Fruit fly (Drosophila melanogaster) Kc167 (cell line): ENCODE data around the gene CG14684.

Source experiments
- Myc ChIP-seq: fragments of >200 bp; optimal IDR thresholded peaks from 2 replicates; lab custom pipeline; 2017; ENCODE audit warnings: missing external identifiers
- Sin3A ChIP-seq: fragments of >200 bp; optimal IDR thresholded peaks from 2 replicates; lab custom pipeline; 2018; ENCODE audit warnings: missing external identifiers
- h ChIP-seq: fragments of >200 bp; optimal IDR thresholded peaks from 3 replicates; lab custom pipeline; 2018; ENCODE audit warnings: missing external identifiers
- insv ChIP-seq: fragments of >200 bp; optimal IDR thresholded peaks from 3 replicates; lab custom pipeline; 2018; ENCODE audit warnings: missing external identifiers
- psq ChIP-seq: fragments of >200 bp; optimal IDR thresholded peaks from 2 replicates; lab custom pipeline; 2017; ENCODE audit warnings: missing external identifiers
- ttk ChIP-seq: sonication (Bioruptor generic); optimal IDR thresholded peaks from 2 replicates; lab custom pipeline; 2017; ENCODE audit warnings: missing external identifiers

Gene CG14684

dm6 chr3R:10706763-10707162, at the start of gene CG14684, which contains the start of gene CG31467:
TSS of gene CG14684 (plus strand) at chr3R:10706974.
TSS of gene CG31467 (minus strand) at chr3R:10706863.
- TF ChIP-seq Sin3A, result no peak
- no peak for TF ChIP-seq psq (lab: Kevin White, UChicago)
- no peak for TF ChIP-seq Myc (lab: Kevin White, UChicago)
- TF ChIP-seq h (lab: Kevin White, UChicago), result no peak
- TF ChIP-seq ttk, result no peak
- no peak for TF ChIP-seq insv (lab: Kevin White, UChicago)

- no peak for TF ChIP-seq psq (lab: Kevin White, UChicago)
- TF ChIP-seq Myc (lab: Kevin White, UChicago), result no peak
- TF ChIP-seq h (lab: Kevin White, UChicago), result no peak
These were observed 48.0 kb upstream of the CG14684 start for dm6 chr3R:10658783-10659182.

dm6 chr3R:10659563-10659962, 47.2 kb upstream of the CG14684 start:
- TF ChIP-seq h (lab: Kevin White, UChicago) (no peak), psq (lab: Kevin White, UChicago) (no peak), ttk (no peak), insv (lab: Kevin White, UChicago) (no peak), Myc (lab: Kevin White, UChicago) (no peak), Sin3A (no peak)

dm6 chr3R:10661098-10661497, 45.7 kb upstream of the CG14684 start:
- TF ChIP-seq Myc (lab: Kevin White, UChicago), result no peak
- TF ChIP-seq ttk, result no peak
- no peak for TF ChIP-seq Sin3A
- no peak for TF ChIP-seq insv (lab: Kevin White, UChicago)
- TF ChIP-seq psq (lab: Kevin White, UChicago), result no peak
- no peak for TF ChIP-seq h (lab: Kevin White, UChicago)

- TF ChIP-seq insv (lab: Kevin White, UChicago) (no peak), Myc (lab: Kevin White, UChicago) (no peak), h (lab: Kevin White, UChicago) (no peak), Sin3A (no peak), ttk (no peak), psq (lab: Kevin White, UChicago) (no peak)
These were observed 41.8 kb upstream of the CG14684 start for dm6 chr3R:10664942-10665341.

- TF ChIP-seq psq (lab: Kevin White, UChicago) (no peak), insv (lab: Kevin White, UChicago) (no peak), ttk (no peak), Myc (lab: Kevin White, UChicago) (no peak), Sin3A (no peak), h (lab: Kevin White, UChicago) (no peak)
These were observed 38.8 kb upstream of the CG14684 start for dm6 chr3R:10667964-10668363.

dm6 chr3R:10669950-10670349, 36.8 kb upstream of the CG14684 start:
- TF ChIP-seq insv (lab: Kevin White, UChicago) (no peak), h (lab: Kevin White, UChicago) (no peak), Myc (lab: Kevin White, UChicago) (no peak), Sin3A (no peak), psq (lab: Kevin White, UChicago) (no peak), ttk (no peak)

- TF ChIP-seq ttk (no peak), Sin3A (no peak), h (lab: Kevin White, UChicago) (no peak), insv (lab: Kevin White, UChicago) (no peak), Myc (lab: Kevin White, UChicago) (no peak), psq (lab: Kevin White, UChicago) (no peak)
These were observed 34.1 kb upstream of the CG14684 start for dm6 chr3R:10672680-10673079.

dm6 chr3R:10673571-10673970, 33.2 kb upstream of the CG14684 start:
- TF ChIP-seq h (lab: Kevin White, UChicago) (no peak), ttk (no peak), Sin3A (no peak), psq (lab: Kevin White, UChicago) (no peak), Myc (lab: Kevin White, UChicago) (no peak), insv (lab: Kevin White, UChicago) (no peak)

dm6 chr3R:10675101-10675500, 31.7 kb upstream of the CG14684 start:
- TF ChIP-seq psq (lab: Kevin White, UChicago), result no peak
- no peak for TF ChIP-seq Sin3A
- TF ChIP-seq h (lab: Kevin White, UChicago), result no peak
- no peak for TF ChIP-seq ttk
- TF ChIP-seq insv (lab: Kevin White, UChicago), result no peak
- TF ChIP-seq Myc (lab: Kevin White, UChicago), result no peak

dm6 chr3R:10677245-10677902, 29.4 kb upstream of the CG14684 start, which contains the start of gene CG6465:
TSS of gene CG6465 (minus strand) at chr3R:10677251.
- TF ChIP-seq Sin3A, result no peak
- no peak for TF ChIP-seq ttk
- TF ChIP-seq h (lab: Kevin White, UChicago), result no peak
- TF ChIP-seq psq (lab: Kevin White, UChicago), result no peak
- no peak for TF ChIP-seq Myc (lab: Kevin White, UChicago)
- no peak for TF ChIP-seq insv (lab: Kevin White, UChicago)

dm6 chr3R:10678935-10679565, 27.7 kb upstream of the CG14684 start:
- no peak for TF ChIP-seq insv (lab: Kevin White, UChicago)
- TF ChIP-seq h (lab: Kevin White, UChicago), result no peak
- no peak for TF ChIP-seq ttk
- TF ChIP-seq psq (lab: Kevin White, UChicago), result no peak
- no peak for TF ChIP-seq Myc (lab: Kevin White, UChicago)
- TF ChIP-seq Sin3A, result no peak
